Worm (Caenorhabditis elegans) whole organism, late embryonic: ENCODE results near the gene pal-1.

Experiments used
- C38D4.7 ChIP-seq: fragments of 200-800 bp; sonication (Bioruptor generic); optimal IDR thresholded peaks from 2 replicates; lab custom pipeline; 2018; ENCODE audit warnings: mild to moderate bottlenecking, missing genetic modification characterization, moderate library complexity, missing compliant biosample characterization
- ahr-1 ChIP-seq: sonication (generic microtip); optimal IDR thresholded peaks from 2 replicates; lab custom pipeline; 2016; ENCODE audit warnings: missing genetic modification characterization, missing compliant biosample characterization
- ceh-14 ChIP-seq: sonication (generic microtip); optimal IDR thresholded peaks from 2 replicates; lab custom pipeline; 2016; ENCODE audit warnings: missing genotype, missing genetic modification characterization, missing compliant biosample characterization
- ceh-18 ChIP-seq: sonication (generic microtip); optimal IDR thresholded peaks from 2 replicates; lab custom pipeline; 2016; ENCODE audit warnings: missing genetic modification characterization, missing compliant biosample characterization
- ceh-19 ChIP-seq: fragments of 200-800 bp; sonication (Bioruptor generic); optimal IDR thresholded peaks from 2 replicates; lab custom pipeline; 2018; ENCODE audit warnings: mild to moderate bottlenecking, missing genetic modification characterization, missing compliant biosample characterization
- ceh-2 ChIP-seq: sonication (generic microtip); optimal IDR thresholded peaks from 2 replicates; lab custom pipeline; 2016; ENCODE audit warnings: missing genotype, missing genetic modification characterization, missing compliant biosample characterization
- ceh-31 ChIP-seq: sonication (generic microtip); optimal IDR thresholded peaks from 2 replicates; lab custom pipeline; 2016; ENCODE audit warnings: missing genetic modification characterization, missing compliant biosample characterization
- ceh-45 ChIP-seq: fragments of 200-800 bp; sonication (Bioruptor generic); IDR thresholded peaks from 2 replicates; pipeline ENCODE4 v1.3.6; 2022; ENCODE audit warnings: missing genetic modification reagents, missing genetic modification characterization, missing compliant biosample characterization
- ceh-48 ChIP-seq: sonication (generic microtip); optimal IDR thresholded peaks from 2 replicates; lab custom pipeline; 2016; ENCODE audit warnings: missing genetic modification characterization, inconsistent platforms, missing compliant biosample characterization
- ceh-9 ChIP-seq: sonication (generic microtip); optimal IDR thresholded peaks from 2 replicates; lab custom pipeline; 2016; ENCODE audit warnings: mild to moderate bottlenecking, missing genetic modification characterization, inconsistent platforms, missing compliant biosample characterization
- che-1 ChIP-seq: sonication (generic microtip); optimal IDR thresholded peaks from 2 replicates; lab custom pipeline; 2016; ENCODE audit warnings: mild to moderate bottlenecking, missing genetic modification characterization, missing compliant biosample characterization
- dve-1 ChIP-seq: sonication (generic microtip); optimal IDR thresholded peaks from 2 replicates; lab custom pipeline; 2017; ENCODE audit warnings: antibody characterized with exemption, mild to moderate bottlenecking, missing genetic modification characterization, missing compliant biosample characterization
- elt-4 ChIP-seq: sonication (generic microtip); optimal IDR thresholded peaks from 2 replicates; lab custom pipeline; 2016; ENCODE audit warnings: missing genetic modification characterization, missing compliant biosample characterization
- eyg-1 ChIP-seq: sonication (generic microtip); optimal IDR thresholded peaks from 2 replicates; lab custom pipeline; 2016; ENCODE audit warnings: missing genotype, missing genetic modification characterization, missing compliant biosample characterization
- fax-1 ChIP-seq: sonication (generic microtip); optimal IDR thresholded peaks from 2 replicates; lab custom pipeline; 2016; ENCODE audit warnings: missing genotype, missing genetic modification characterization, missing compliant biosample characterization
- fkh-10 ChIP-seq: fragments of 150-350 bp; optimal IDR thresholded peaks from 2 replicates; lab custom pipeline; 2014; ENCODE audit warnings: missing biosample characterization, missing genetic modification reagents, missing genetic modification characterization
- fkh-6 ChIP-seq: sonication (generic microtip); optimal IDR thresholded peaks from 2 replicates; lab custom pipeline; 2016; ENCODE audit warnings: missing genetic modification characterization, missing compliant biosample characterization
- gmeb-2 ChIP-seq: sonication (generic microtip); optimal IDR thresholded peaks from 2 replicates; lab custom pipeline; 2016; ENCODE audit warnings: missing genetic modification characterization, inconsistent platforms, missing compliant biosample characterization
- hlh-13 ChIP-seq: fragments of 200-800 bp; sonication (Bioruptor generic); optimal IDR thresholded peaks from 2 replicates; lab custom pipeline; 2018; ENCODE audit warnings: mild to moderate bottlenecking, missing genetic modification characterization, missing compliant biosample characterization
- lin-11 ChIP-seq: fragments of 200-800 bp; sonication (Bioruptor generic); optimal IDR thresholded peaks from 2 replicates; lab custom pipeline; 2018; ENCODE audit warnings: mild to moderate bottlenecking, missing genetic modification characterization, missing compliant biosample characterization
- madf-2 ChIP-seq: sonication (generic microtip); optimal IDR thresholded peaks from 2 replicates; lab custom pipeline; 2017; ENCODE audit warnings: missing genetic modification characterization, missing compliant biosample characterization
- mec-3 ChIP-seq: sonication (generic microtip); optimal IDR thresholded peaks from 2 replicates; lab custom pipeline; 2016; ENCODE audit warnings: borderline replicate concordance, missing genetic modification characterization, missing compliant biosample characterization
- nhr-232 ChIP-seq: sonication (generic microtip); optimal IDR thresholded peaks from 2 replicates; lab custom pipeline; 2016; ENCODE audit warnings: missing genetic modification characterization, missing compliant biosample characterization
- odd-2 ChIP-seq: sonication (generic microtip); optimal IDR thresholded peaks from 2 replicates; lab custom pipeline; 2017; ENCODE audit warnings: antibody characterized with exemption, mild to moderate bottlenecking, missing genetic modification characterization, missing compliant biosample characterization
- pag-3 ChIP-seq: sonication (generic microtip); optimal IDR thresholded peaks from 2 replicates; lab custom pipeline; 2016; ENCODE audit warnings: missing compliant biosample characterization, missing genetic modification characterization, borderline replicate concordance
- pax-1 ChIP-seq: fragments of 150-350 bp; optimal IDR thresholded peaks from 2 replicates; lab custom pipeline; 2014; ENCODE audit warnings: missing biosample characterization, missing genetic modification characterization
- pha-2 ChIP-seq: sonication (generic microtip); optimal IDR thresholded peaks from 2 replicates; lab custom pipeline; 2017; ENCODE audit warnings: mild to moderate bottlenecking, missing genetic modification characterization, missing compliant biosample characterization
- pqm-1 ChIP-seq: sonication (generic microtip); optimal IDR thresholded peaks from 2 replicates; lab custom pipeline; 2016; ENCODE audit warnings: missing genetic modification characterization, missing compliant biosample characterization
- rnt-1 ChIP-seq: sonication (generic microtip); optimal IDR thresholded peaks from 2 replicates; lab custom pipeline; 2016; ENCODE audit warnings: missing genetic modification characterization, missing compliant biosample characterization
- sox-2 ChIP-seq: fragments of 200-800 bp; sonication (Bioruptor generic); IDR thresholded peaks from 2 replicates; pipeline ENCODE4 v1.3.6; 2022; ENCODE audit warnings: missing genetic modification reagents, missing genetic modification characterization, missing compliant biosample characterization
- tbx-2 ChIP-seq: sonication (generic microtip); optimal IDR thresholded peaks from 2 replicates; lab custom pipeline; 2016; ENCODE audit warnings: missing genetic modification characterization, missing compliant biosample characterization
- tbx-7 ChIP-seq: sonication (generic microtip); optimal IDR thresholded peaks from 2 replicates; lab custom pipeline; 2016; ENCODE audit warnings: missing genotype, missing genetic modification characterization, missing compliant biosample characterization
- unc-3 ChIP-seq, 2 experiments: fragments of 200-800 bp in 1 of 2; sonication (Bioruptor generic) in 1 of 2; sonication (generic microtip) in 1 of 2; conservative IDR thresholded peaks in 1 of 2; optimal IDR thresholded peaks in 1 of 2; 2 replicates each; pipeline versions ENCODE4 v1.3.6 to Lab custom; 2016 to 2022; ENCODE audit warnings: missing compliant biosample characterization in 2 of 2, missing genetic modification characterization in 2 of 2, missing genetic modification reagents in 1 of 2
- unc-42 ChIP-seq: sonication (generic microtip); optimal IDR thresholded peaks from 2 replicates; lab custom pipeline; 2016; ENCODE audit warnings: missing genotype, missing genetic modification characterization, missing compliant biosample characterization
- unc-86 ChIP-seq: sonication (generic microtip); optimal IDR thresholded peaks from 2 replicates; lab custom pipeline; 2016; ENCODE audit warnings: missing genetic modification characterization, missing compliant biosample characterization

The pal-1 gene

DNA sequence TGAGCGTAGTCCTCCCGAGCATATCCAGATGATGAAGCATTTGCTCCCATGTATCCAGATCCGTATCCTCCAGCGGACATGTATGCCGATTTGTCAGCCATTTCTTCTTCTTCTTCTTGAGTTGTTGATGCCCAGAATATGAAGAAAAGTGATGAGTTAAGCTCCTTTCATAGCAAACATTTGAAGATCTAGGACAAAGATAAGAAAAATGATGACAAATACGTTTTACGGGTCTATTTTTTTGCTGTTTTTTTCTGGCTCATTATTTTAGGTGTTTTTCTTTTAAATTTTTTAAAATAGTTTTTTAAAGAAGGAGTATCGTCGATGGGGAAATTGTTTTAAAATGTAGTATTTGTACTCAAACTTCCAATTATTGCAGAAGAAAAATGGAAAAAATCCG, 20.8 kb upstream of the pal-1 start, which contains the start of gene nspd-9:
TSS of gene nspd-9 (minus strand) at position 101 of the 400 bp plus-strand sequence.
- TF ChIP-seq ceh-9 (tag; lab: Kevin White, UChicago) (no peak), fkh-6 (tag; lab: Kevin White, UChicago) (no peak), pqm-1 (tag; lab: Kevin White, UChicago) (no peak), tbx-2 (tag; lab: Kevin White, UChicago) (no peak), unc-3 (GFP tag; conservative IDR thresholded peaks at IDR 0.05; lab: Robert Waterston, UW) (no peak), unc-3 (tag; optimal IDR thresholded peaks at IDR 0.05; lab: Kevin White, UChicago) (no peak), pha-2 (tag; lab: Kevin White, UChicago) (no peak), eyg-1 (tag; lab: Kevin White, UChicago) (no peak), mec-3 (tag; lab: Kevin White, UChicago) (no peak), ceh-18 (tag; lab: Kevin White, UChicago) (no peak), ahr-1 (no peak), ceh-48 (tag; lab: Kevin White, UChicago) (no peak), tbx-7 (tag; lab: Kevin White, UChicago) (no peak), ceh-45 (GFP tag; lab: Robert Waterston, UW) (no peak)

DNA sequence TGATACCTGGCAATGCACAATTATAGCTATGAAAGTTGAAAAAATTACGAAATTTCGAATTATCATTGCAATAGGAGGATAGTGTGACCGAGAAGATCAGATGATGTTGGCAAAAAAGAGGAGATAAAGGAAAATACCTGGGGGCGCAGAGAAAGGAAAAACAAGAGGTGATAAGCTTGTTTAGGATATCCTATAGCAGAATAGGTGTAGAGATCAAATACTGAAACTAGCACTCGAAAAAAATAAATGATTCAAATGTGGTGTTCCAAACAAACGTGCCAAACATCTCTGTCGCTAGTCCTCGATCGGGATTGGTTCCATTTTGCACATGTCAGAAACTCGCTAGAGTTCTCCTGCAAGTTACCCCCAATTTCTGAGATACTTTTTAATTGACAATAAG, 20.1 kb upstream of the pal-1 start, which contains the start of gene F26A1.9:
TSS of gene F26A1.9 (minus strand) at position 101 of the 400 bp plus-strand sequence.
- TF ChIP-seq ceh-31 (tag; lab: Kevin White, UChicago), result no peak
- TF ChIP-seq, all 69 proteins: peak for 0

DNA sequence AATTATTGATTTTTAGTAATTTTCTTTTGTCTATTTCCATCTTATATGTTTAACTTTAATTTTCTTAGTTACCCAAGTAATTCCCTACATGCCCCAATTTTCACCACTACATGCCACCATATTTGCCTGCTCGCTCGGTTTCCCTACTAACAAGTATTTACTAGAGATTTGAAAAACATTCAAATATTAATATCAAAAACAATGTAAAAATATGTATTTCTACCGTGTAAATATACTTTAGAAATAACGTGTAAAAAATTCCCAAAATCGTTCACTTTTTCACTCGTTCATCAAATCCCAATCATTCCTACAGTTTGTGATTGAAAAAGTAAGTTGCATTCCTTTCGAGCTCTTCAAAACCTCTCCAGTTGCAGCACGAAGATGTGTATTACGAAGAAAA, 17.2 kb upstream of the pal-1 start, which contains the start of gene F26A1.3:
TSS of gene F26A1.3 (plus strand) at position 301 of the 400 bp plus-strand sequence.
- no peak for TF ChIP-seq lin-11 (tag; lab: Kevin White, UChicago)
- TF ChIP-seq nhr-232 (tag; lab: Kevin White, UChicago), result no peak
- no peak for TF ChIP-seq pax-1 (tag; lab: Kevin White, UChicago)
- no peak for TF ChIP-seq pqm-1 (tag; lab: Kevin White, UChicago)
- TF ChIP-seq sox-2 (GFP tag; lab: Robert Waterston, UW), result no peak

DNA sequence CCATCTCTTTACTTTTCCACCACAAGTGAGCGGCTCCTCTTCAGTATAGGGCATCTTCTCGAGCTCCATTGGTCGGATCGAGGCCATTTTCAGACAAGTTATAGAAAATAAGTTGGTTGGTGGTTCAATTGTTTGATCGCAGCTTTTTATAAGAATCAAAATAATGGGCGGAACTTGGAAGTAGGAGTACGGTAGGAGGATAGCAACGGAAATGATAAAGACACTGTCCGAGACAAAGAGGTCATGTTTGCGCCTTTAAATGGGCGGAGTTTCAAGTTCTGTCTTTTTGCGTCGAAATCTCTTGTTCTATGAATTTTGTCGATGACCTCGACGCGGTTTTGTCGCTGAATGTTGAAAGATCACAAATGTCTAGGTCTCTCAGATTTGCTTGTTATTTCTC, 12.8 kb upstream of the pal-1 start, which contains the start of gene F26A1.8:
TSS of gene F26A1.8 (minus strand) at position 101 of the 400 bp plus-strand sequence.
- TF ChIP-seq sox-2 (GFP tag; lab: Robert Waterston, UW), result no peak
- TF ChIP-seq unc-86, result no peak
- TF ChIP-seq fax-1 (tag; lab: Kevin White, UChicago), result no peak
- no peak for TF ChIP-seq gmeb-2
- TF ChIP-seq C38D4.7, result no peak
- no peak for TF ChIP-seq odd-2 (tag; lab: Kevin White, UChicago)
- no peak for TF ChIP-seq dve-1 (tag; lab: Kevin White, UChicago)
- no peak for TF ChIP-seq mec-3 (tag; lab: Kevin White, UChicago)
- TF ChIP-seq madf-2 (tag; lab: Kevin White, UChicago), result no peak
- no peak for TF ChIP-seq che-1
- no peak for TF ChIP-seq elt-4 (tag; lab: Kevin White, UChicago)
- TF ChIP-seq ceh-14 (tag; lab: Kevin White, UChicago), result no peak
- TF ChIP-seq ceh-2 (tag; lab: Kevin White, UChicago), result no peak
- TF ChIP-seq unc-42 (tag; lab: Kevin White, UChicago), result no peak
- TF ChIP-seq nhr-232 (tag; lab: Kevin White, UChicago), result no peak
- TF ChIP-seq rnt-1 (tag; lab: Kevin White, UChicago), result no peak

DNA sequence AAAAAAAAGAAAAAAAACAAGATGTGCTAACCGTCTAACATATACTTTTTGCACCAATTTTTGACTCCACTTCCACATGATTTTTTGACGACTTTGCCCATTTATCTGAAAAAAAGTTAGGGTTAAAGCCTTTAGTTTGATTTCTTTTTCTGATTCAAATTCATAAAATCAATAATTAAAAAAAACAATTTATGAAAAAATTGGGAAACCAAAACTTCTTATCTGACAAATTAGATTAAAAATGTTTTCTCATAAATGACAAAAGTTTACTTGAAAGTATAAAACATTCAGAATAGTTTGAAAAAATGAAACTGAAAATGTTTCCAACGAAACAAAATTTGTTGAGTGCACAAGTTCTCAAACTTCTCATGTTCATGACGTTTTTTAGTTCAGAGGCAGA, 10.5 kb upstream of the pal-1 start, which contains the start of gene F26A1.7:
TSS of gene F26A1.7 (minus strand) at position 101 of the 400 bp plus-strand sequence.
- TF ChIP-seq hlh-13 (GFP tag; lab: Kevin White, UChicago) (no peak), fax-1 (tag; lab: Kevin White, UChicago) (no peak), pag-3 (tag; lab: Kevin White, UChicago) (no peak), fkh-10 (GFP tag; lab: Kevin White, UChicago) (no peak), ceh-19 (GFP tag; lab: Kevin White, UChicago) (no peak), pha-2 (tag; lab: Kevin White, UChicago) (no peak), pqm-1 (tag; lab: Kevin White, UChicago) (no peak), nhr-232 (tag; lab: Kevin White, UChicago) (no peak)
